Worm (Caenorhabditis elegans): ENCODE data around the gene cutl-4.

The cutl-4 gene

ce11 chrV:17683763-17684162 is 55.9 kb downstream of the cutl-4 start, which contains the start of gene F59A1.15:
TSS of gene F59A1.15 (minus strand) at chrV:17683863.
- no peak for TF ChIP-seq ceh-13 (GFP tag; optimal IDR thresholded peaks at IDR 0.05)
- no peak for TF ChIP-seq ets-7 (tag; optimal IDR thresholded peaks at IDR 0.05)
- TF ChIP-seq F13C5.2 (tag; optimal IDR thresholded peaks at IDR 0.05) = no peak
- TF ChIP-seq ama-1 (optimal IDR thresholded peaks at IDR 0.05) = no peak
- no peak for TF ChIP-seq pes-1 (GFP tag; IDR thresholded peaks at IDR 0.05)
- TF ChIP-seq aly-1 (tag; optimal IDR thresholded peaks at IDR 0.05) = no peak
